Worm (Caenorhabditis elegans): ENCODE results near the gene cwf-19L2.

cwf-19L2 gene

DNA sequence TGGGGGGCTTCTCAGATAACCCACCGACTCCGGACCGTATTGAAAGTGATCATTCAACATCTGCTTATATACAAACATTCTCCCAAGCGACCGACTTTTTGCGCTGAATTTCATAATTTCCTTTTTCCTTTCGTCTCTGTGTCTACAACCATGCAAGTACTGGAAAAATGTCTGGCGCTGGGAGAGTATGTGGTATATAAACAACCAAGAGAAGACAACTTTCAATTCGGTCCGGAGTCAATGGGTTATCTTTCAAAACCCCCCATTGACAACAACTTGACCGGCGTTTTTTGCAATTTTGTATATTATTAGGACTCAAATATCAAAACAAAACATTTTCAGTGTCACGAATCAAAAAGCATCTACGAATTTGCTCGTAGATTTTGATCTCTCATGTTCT, 14.9 kb upstream of the cwf-19L2 start:
- TF ChIP-seq ets-4 (GFP tag; optimal IDR thresholded peaks at IDR 0.05) (peak; percentile 23), dpff-1 (tag; optimal IDR thresholded peaks at IDR 0.05) (peak; percentile 18), let-526 (GFP tag; IDR thresholded peaks at IDR 0.05) (no peak), ztf-18 (tag; optimal IDR thresholded peaks at IDR 0.05) (peak; percentile 46), bed-2 (GFP tag; IDR thresholded peaks at IDR 0.05) (no peak), aptf-3 (GFP tag; IDR thresholded peaks at IDR 0.05) (no peak), attf-3 (GFP tag; conservative IDR thresholded peaks at IDR 0.05) (peak; percentile 46; the same call in 1 of the 2 replicates), hmg-1.2 (GFP tag; IDR thresholded peaks at IDR 0.05) (peak; percentile 70), ceh-27 (GFP tag; optimal IDR thresholded peaks at IDR 0.05) (peak; percentile 72), snpc-1.1 (tag; optimal IDR thresholded peaks at IDR 0.05; ENCODE audit: insufficient read depth) (peak; percentile 73), mcd-1 (GFP tag; IDR thresholded peaks at IDR 0.05) (peak; percentile 83), hrde-1 (tag; optimal IDR thresholded peaks at IDR 0.05; ENCODE audit: borderline replicate concordance) (no peak), rpc-1 (optimal IDR thresholded peaks at IDR 0.05) (peak; percentile 70), rpc-1 (tag; optimal IDR thresholded peaks at IDR 0.05) (peak; percentile 64), lin-40 (tag; optimal IDR thresholded peaks at IDR 0.05) (peak; percentile 90), B0035.1 (tag; optimal IDR thresholded peaks at IDR 0.05) (no peak), lin-35 (GFP tag; optimal IDR thresholded peaks at IDR 0.05) (peak in 1 of 3 experiments; percentile 67), somi-1 (GFP tag; optimal IDR thresholded peaks at IDR 0.05) (peak; percentile 60), nhr-80 (tag; optimal IDR thresholded peaks at IDR 0.05) (peak; percentile 52), Y79H2A.3 (GFP tag; conservative IDR thresholded peaks at IDR 0.05) (no peak), ZK185.1 (tag; optimal IDR thresholded peaks at IDR 0.05; ENCODE audit: poor library complexity, severe bottlenecking) (peak; percentile 79), chd-7 (tag; optimal IDR thresholded peaks at IDR 0.05) (peak; percentile 71), aptf-2 (GFP tag; conservative IDR thresholded peaks at IDR 0.05) (no peak), tbp1 (GFP tag; optimal IDR thresholded peaks at IDR 0.05) (peak; percentile 82), hmg-20 (GFP tag; IDR thresholded peaks at IDR 0.05) (0 out of 2 replicates have a peak, but pooled peaks have one; percentile 32), nhr-90 (tag; optimal IDR thresholded peaks at IDR 0.05) (peak; percentile 49), T07F8.4 (tag; optimal IDR thresholded peaks at IDR 0.05) (peak; percentile 25), snpc-1.3 (tag; optimal IDR thresholded peaks at IDR 0.05; ENCODE audit: insufficient read depth) (peak; percentile 49), him-1 (tag; optimal IDR thresholded peaks at IDR 0.05) (no peak), F52B5.7 (tag; optimal IDR thresholded peaks at IDR 0.05) (peak; percentile 38), nfyb-1 (GFP tag; IDR thresholded peaks at IDR 0.05) (peak; percentile 94), attf-6 (GFP tag; IDR thresholded peaks at IDR 0.05) (no peak), Y56A3A.18 (GFP tag; IDR thresholded peaks at IDR 0.05) (0 out of 2 replicates have a peak, but pooled peaks have one; percentile 52), B0336.3 (GFP tag; IDR thresholded peaks at IDR 0.05) (peak; percentile 88), ceh-100 (GFP tag; IDR thresholded peaks at IDR 0.05) (0 out of 2 replicates have a peak, but pooled peaks have one; percentile 42), nfya-2 (GFP tag; IDR thresholded peaks at IDR 0.05) (no peak), dpl-1 (GFP tag; optimal IDR thresholded peaks at IDR 0.05) (peak; percentile 18), die-1 (tag; optimal IDR thresholded peaks at IDR 0.05) (peak; percentile 16), nhr-120 (GFP tag; IDR thresholded peaks at IDR 0.05) (0 out of 2 replicates have a peak, but pooled peaks have one; percentile 47), rcor-1 (GFP tag; IDR thresholded peaks at IDR 0.05) (peak; percentile 38; the same call in 1 of the 2 replicates), Y53G8AR.9 (GFP tag; conservative IDR thresholded peaks at IDR 0.05) (peak; percentile 79), ztf-25 (GFP tag; IDR thresholded peaks at IDR 0.05) (no peak), lin-26 (GFP tag; IDR thresholded peaks at IDR 0.05) (peak; percentile 70; the same call in 1 of the 2 replicates), ztf-28 (GFP tag; IDR thresholded peaks at IDR 0.05) (no peak), ztf-26 (tag; optimal IDR thresholded peaks at IDR 0.05) (peak; percentile 82), zim-3 (tag; optimal IDR thresholded peaks at IDR 0.05) (peak; percentile 36), atf-7 (tag; optimal IDR thresholded peaks at IDR 0.05) (peak; percentile 81), sptf-2 (GFP tag; optimal IDR thresholded peaks at IDR 0.05) (no peak)

All from whole organism, young adult.